Fruit fly (Drosophila melanogaster): ENCODE data around the gene CG34291.

DNA sequence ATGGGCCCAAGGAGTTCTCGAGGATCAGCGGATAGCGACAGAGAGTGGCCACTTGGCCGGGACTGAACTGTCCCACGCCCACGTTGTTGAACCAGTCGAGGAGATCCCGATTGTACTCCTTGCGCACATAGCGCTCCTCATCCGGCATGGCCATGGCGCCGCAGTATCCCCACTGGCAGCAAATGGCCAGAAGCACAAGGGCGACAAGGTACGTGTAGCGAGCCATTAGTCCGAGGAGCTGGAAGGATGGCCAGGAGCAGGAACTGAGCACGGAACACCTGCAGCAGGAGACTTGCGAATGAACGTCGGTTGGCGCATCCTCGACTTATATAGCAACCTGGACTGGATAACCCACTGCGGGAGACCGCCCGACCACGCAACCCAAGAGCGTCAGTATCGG, 30.3 kb upstream of the CG34291 start, which contains the start of gene Pdf:
- TF ChIP-seq Pif1A (GFP tag; optimal IDR thresholded peaks at IDR 0.05) (no peak), CG12605 (GFP tag; IDR thresholded peaks at IDR 0.05) (no peak), CG17806 (tag; optimal IDR thresholded peaks at IDR 0.05) (no peak), CG4496 (GFP tag; IDR thresholded peaks at IDR 0.05) (no peak), Pif1B (GFP tag; optimal IDR thresholded peaks at IDR 0.05) (no peak), CG8159 (tag; optimal IDR thresholded peaks at IDR 0.05) (no peak), CG8301 (tag; optimal IDR thresholded peaks at IDR 0.05) (no peak), D1 (tag; optimal IDR thresholded peaks at IDR 0.05) (no peak)

Measured in whole organism, pupa.